Fruit fly (Drosophila melanogaster): ENCODE measurements around the gene DIP-gamma.

DIP-gamma gene

dm6 chr3R:28887559-28888432 lies 82.4 kb downstream of the DIP-gamma start, which contains the start of the genes CG33203 and Doa (continued):
- TF ChIP-seq CG14710 (tag; optimal IDR thresholded peaks at IDR 0.05) = peak; percentile 68
- peak; percentile 48 for TF ChIP-seq CG2712 (tag; optimal IDR thresholded peaks at IDR 0.05)
- peak; percentile 77 for TF ChIP-seq p53 (GFP tag; optimal IDR thresholded peaks at IDR 0.05)
- peak; percentile 44 for TF ChIP-seq hkb (optimal IDR thresholded peaks at IDR 0.05)
- no peak for TF ChIP-seq hkb (GFP tag; IDR thresholded peaks at IDR 0.05)
- TF ChIP-seq dysf (GFP tag; IDR thresholded peaks at IDR 0.05) = 0 out of 3 replicates have a peak, but pooled peaks have one; percentile 29
- TF ChIP-seq CG18476 (GFP tag; optimal IDR thresholded peaks at IDR 0.05) = peak; percentile 81
- no peak for TF ChIP-seq CG12299 (tag; optimal IDR thresholded peaks at IDR 0.05)
- peak; percentile 27; the same call in 1 of the 2 replicates for TF ChIP-seq CG9215 (GFP tag; IDR thresholded peaks at IDR 0.05)
- peak; percentile 17 for TF ChIP-seq CG7556 (GFP tag; optimal IDR thresholded peaks at IDR 0.05)
- TF ChIP-seq lbe (GFP tag; optimal IDR thresholded peaks at IDR 0.05) = peak; percentile 29
- peak; percentile 19 for TF ChIP-seq sd (tag; optimal IDR thresholded peaks at IDR 0.05)
- no peak for TF ChIP-seq CG12219 (GFP tag; optimal IDR thresholded peaks at IDR 0.05)
- peak; percentile 5 for TF ChIP-seq CG30020 (tag; optimal IDR thresholded peaks at IDR 0.05)
- peak; percentile 83 for TF ChIP-seq hbn (GFP tag; IDR thresholded peaks at IDR 0.05; ENCODE audit: partially characterized antibody)
- TF ChIP-seq her (GFP tag; optimal IDR thresholded peaks at IDR 0.05) = peak; percentile 30
- TF ChIP-seq Xbp1 (GFP tag; optimal IDR thresholded peaks at IDR 0.05) = peak; percentile 42
- peak; percentile 48; the same call in 1 of the 3 replicates for TF ChIP-seq zfh1 (GFP tag; IDR thresholded peaks at IDR 0.05)
- TF ChIP-seq NC2β (GFP tag; optimal IDR thresholded peaks at IDR 0.05) = peak; percentile 45
- peak; percentile 29 for TF ChIP-seq gfzf (GFP tag; optimal IDR thresholded peaks at IDR 0.05)
- peak; percentile 80 for TF ChIP-seq CG3847 (GFP tag; IDR thresholded peaks at IDR 0.05)
- TF ChIP-seq dimm (GFP tag; IDR thresholded peaks at IDR 0.05) = no peak
- peak; percentile 56 for TF ChIP-seq CG9609 (GFP tag; optimal IDR thresholded peaks at IDR 0.05)
- TF ChIP-seq CG7839 (tag; optimal IDR thresholded peaks at IDR 0.05) = peak; percentile 6
- TF ChIP-seq sob (GFP tag; IDR thresholded peaks at IDR 0.05) = peak; percentile 78
- peak; percentile 19 for TF ChIP-seq CG1233 (GFP tag; optimal IDR thresholded peaks at IDR 0.05)
- TF ChIP-seq Neu2 (GFP tag; optimal IDR thresholded peaks at IDR 0.05; ENCODE audit: borderline replicate concordance) = no peak
- peak; percentile 67 for TF ChIP-seq lilli (GFP tag; optimal IDR thresholded peaks at IDR 0.05)
- peak; percentile 20 for TF ChIP-seq ab (GFP tag; optimal IDR thresholded peaks at IDR 0.05)
- peak; percentile 77 for TF ChIP-seq CG2120 (GFP tag; optimal IDR thresholded peaks at IDR 0.05)
- peak; percentile 6 for TF ChIP-seq CG8388 (GFP tag; optimal IDR thresholded peaks at IDR 0.05)
- TF ChIP-seq insv (GFP tag; optimal IDR thresholded peaks at IDR 0.05) = peak in 1 of 2 experiments; percentile 21
- TF ChIP-seq wor (GFP tag; IDR thresholded peaks at IDR 0.05) = no peak
- peak; percentile 53 for TF ChIP-seq CG9817 (tag; optimal IDR thresholded peaks at IDR 0.05)
- peak; percentile 15 for TF ChIP-seq CrebB (tag; optimal IDR thresholded peaks at IDR 0.05)
- TF ChIP-seq Scr (GFP tag; IDR thresholded peaks at IDR 0.05; ENCODE audit: partially characterized antibody) = peak; percentile 84
- TF ChIP-seq CG1602 (GFP tag; optimal IDR thresholded peaks at IDR 0.05) = peak; percentile 5
- peak; percentile 76 for TF ChIP-seq CG4282 (GFP tag; optimal IDR thresholded peaks at IDR 0.05)
- peak; percentile 12 for TF ChIP-seq CG4820 (GFP tag; optimal IDR thresholded peaks at IDR 0.05)
- peak; percentile 76 for TF ChIP-seq wek (GFP tag; optimal IDR thresholded peaks at IDR 0.05)
- TF ChIP-seq emc (GFP tag; optimal IDR thresholded peaks at IDR 0.05) = peak; percentile 39
- TF ChIP-seq Tbp (GFP tag; optimal IDR thresholded peaks at IDR 0.05) = no peak
- TF ChIP-seq trem (tag; optimal IDR thresholded peaks at IDR 0.05) = peak; percentile 66
- TF ChIP-seq CG11456 (GFP tag; IDR thresholded peaks at IDR 0.05) = no peak
- TF ChIP-seq bab2 (GFP tag; optimal IDR thresholded peaks at IDR 0.05) = peak; percentile 46
- peak; percentile 51 for TF ChIP-seq tx (GFP tag; optimal IDR thresholded peaks at IDR 0.05)
- peak; percentile 32 for TF ChIP-seq NfI (GFP tag; optimal IDR thresholded peaks at IDR 0.05)
- TF ChIP-seq CG9876 (GFP tag; optimal IDR thresholded peaks at IDR 0.05) = peak; percentile 21
- TF ChIP-seq CG1603 (tag; optimal IDR thresholded peaks at IDR 0.05) = peak; percentile 89

All from whole organism, embryonic.